Fruit fly (Drosophila melanogaster) whole organism, prepupa: ENCODE measurements around the gene CG9205.

Experiments
- Blimp-1 ChIP-seq: fragments of 200-800 bp; sonication (Bioruptor generic); optimal IDR thresholded peaks from 3 replicates; lab custom pipeline; 2017; ENCODE audit warnings: missing biosample characterization, missing genetic modification characterization, mild to moderate bottlenecking, moderate library complexity, missing genetic modification reagents
- CG10631 ChIP-seq: fragments of 200-800 bp; sonication (Bioruptor generic); optimal IDR thresholded peaks from 2 replicates; lab custom pipeline; 2016; ENCODE audit warnings: missing biosample characterization, missing genetic modification characterization
- CG10669 ChIP-seq: fragments of 200-800 bp; sonication (Bioruptor generic); optimal IDR thresholded peaks from 3 replicates; lab custom pipeline; 2018; ENCODE audit warnings: missing biosample characterization, mild to moderate bottlenecking, missing genetic modification characterization, moderate library complexity
- CG11762 ChIP-seq: fragments of 200-800 bp; sonication (Bioruptor generic); optimal IDR thresholded peaks from 3 replicates; lab custom pipeline; 2016; ENCODE audit warnings: missing biosample characterization, missing genetic modification characterization; ENCODE audit not compliant: insufficient read depth
- CG15336 ChIP-seq: fragments of 200-800 bp; sonication (Bioruptor generic); IDR thresholded peaks from 2 replicates; pipeline ENCODE4 v1.3.6; 2022; ENCODE audit warnings: missing biosample characterization, missing genetic modification characterization
- CG16779 ChIP-seq: fragments of 200-800 bp; sonication (Bioruptor generic); optimal IDR thresholded peaks from 3 replicates; lab custom pipeline; 2017; ENCODE audit warnings: missing biosample characterization, mild to moderate bottlenecking, missing genetic modification characterization
- CG3032 ChIP-seq: fragments of 200-800 bp; optimal IDR thresholded peaks from 2 replicates; lab custom pipeline; 2019; ENCODE audit warnings: missing biosample characterization, mild to moderate bottlenecking, missing genetic modification characterization, moderate library complexity
- CG31627 ChIP-seq: fragments of 200-800 bp; sonication (Bioruptor generic); optimal IDR thresholded peaks from 3 replicates; lab custom pipeline; 2016; ENCODE audit warnings: missing biosample characterization, missing genetic modification characterization
- CG32006 ChIP-seq: fragments of 200-800 bp; sonication (Bioruptor generic); optimal IDR thresholded peaks from 3 replicates; lab custom pipeline; 2017; ENCODE audit warnings: missing biosample characterization, mild to moderate bottlenecking, missing genetic modification characterization
- CG34406 ChIP-seq: fragments of 200-800 bp; sonication (Bioruptor generic); optimal IDR thresholded peaks from 3 replicates; lab custom pipeline; 2016; ENCODE audit warnings: missing biosample characterization, missing genetic modification characterization
- CG3919 ChIP-seq: fragments of 200-800 bp; sonication (Bioruptor generic); optimal IDR thresholded peaks from 3 replicates; lab custom pipeline; 2016; ENCODE audit warnings: missing biosample characterization, missing genetic modification characterization
- CG4318 ChIP-seq: fragments of 200-800 bp; sonication (Bioruptor generic); optimal IDR thresholded peaks from 3 replicates; lab custom pipeline; 2017; ENCODE audit warnings: missing biosample characterization, mild to moderate bottlenecking, missing genetic modification characterization
- CG6163 ChIP-seq: fragments of 200-800 bp; sonication (Bioruptor generic); IDR thresholded peaks from 3 replicates; pipeline ENCODE4 v1.3.6; 2022; ENCODE audit warnings: missing biosample characterization, missing genetic modification characterization
- CG6276 ChIP-seq: fragments of 200-800 bp; sonication (Bioruptor generic); optimal IDR thresholded peaks from 2 replicates; lab custom pipeline; 2017; ENCODE audit warnings: missing biosample characterization, mild to moderate bottlenecking, missing genetic modification characterization
- CG6792 ChIP-seq: fragments of 200-800 bp; sonication (Bioruptor generic); optimal IDR thresholded peaks from 3 replicates; lab custom pipeline; 2016; ENCODE audit warnings: missing biosample characterization, missing genetic modification characterization
- CG6808 ChIP-seq: fragments of 200-800 bp; sonication (Bioruptor generic); optimal IDR thresholded peaks from 3 replicates; lab custom pipeline; 2017; ENCODE audit warnings: missing biosample characterization, missing genetic modification characterization, mild to moderate bottlenecking, moderate library complexity, missing genetic modification reagents
- CG6854 ChIP-seq: fragments of 200-800 bp; sonication (Bioruptor generic); optimal IDR thresholded peaks from 2 replicates; lab custom pipeline; 2017; ENCODE audit warnings: missing biosample characterization, mild to moderate bottlenecking, missing genetic modification characterization
- CG7368 ChIP-seq: fragments of 200-800 bp; sonication (Bioruptor generic); optimal IDR thresholded peaks from 3 replicates; lab custom pipeline; 2016; ENCODE audit warnings: missing biosample characterization, missing genetic modification characterization
- CG8119 ChIP-seq: fragments of 200-800 bp; sonication (Bioruptor generic); IDR thresholded peaks from 3 replicates; pipeline ENCODE4 v1.3.6; 2022; ENCODE audit warnings: missing biosample characterization, missing genetic modification characterization
- Eip75B ChIP-seq: fragments of 200-800 bp; sonication (Bioruptor generic); optimal IDR thresholded peaks from 3 replicates; lab custom pipeline; 2016; ENCODE audit warnings: missing biosample characterization, missing genetic modification characterization
- Eip78C ChIP-seq: fragments of 200-800 bp; sonication (Bioruptor generic); peaks from one replicate; lab custom pipeline; 2016; ENCODE audit warnings: missing biosample characterization, missing genetic modification characterization
- Ets96B ChIP-seq: fragments of 200-800 bp; optimal IDR thresholded peaks from 2 replicates; lab custom pipeline; 2019; ENCODE audit warnings: missing biosample characterization, mild to moderate bottlenecking, missing genetic modification characterization, moderate library complexity
- Gug ChIP-seq: fragments of 200-800 bp; sonication (Bioruptor generic); IDR thresholded peaks from 2 replicates; pipeline ENCODE4 v1.3.6; 2022; ENCODE audit warnings: missing biosample characterization, missing genetic modification characterization
- Hr38 ChIP-seq: sonication (Bioruptor generic); optimal IDR thresholded peaks from 2 replicates; lab custom pipeline; 2016; ENCODE audit warnings: missing biosample characterization, missing genetic modification characterization
- Hr39 ChIP-seq: fragments of 200-800 bp; sonication (Bioruptor generic); optimal IDR thresholded peaks from 2 replicates; lab custom pipeline; 2016; ENCODE audit warnings: missing biosample characterization, missing genetic modification characterization
- Hr4 ChIP-seq: fragments of 200-800 bp; sonication (Bioruptor generic); optimal IDR thresholded peaks from 3 replicates; lab custom pipeline; 2016; ENCODE audit warnings: missing biosample characterization, missing genetic modification characterization
- Lpt ChIP-seq: fragments of 200-800 bp; sonication (Bioruptor generic); optimal IDR thresholded peaks from 3 replicates; lab custom pipeline; 2016; ENCODE audit warnings: missing biosample characterization, missing genetic modification characterization
- Met ChIP-seq: fragments of 200-800 bp; sonication (Bioruptor generic); optimal IDR thresholded peaks from 3 replicates; lab custom pipeline; 2016; ENCODE audit warnings: missing biosample characterization, missing genetic modification characterization
- OdsH ChIP-seq: fragments of 200-800 bp; sonication (Bioruptor generic); optimal IDR thresholded peaks from 3 replicates; lab custom pipeline; 2016; ENCODE audit warnings: missing biosample characterization, missing genetic modification characterization
- Smox ChIP-seq: fragments of 200-800 bp; sonication (Bioruptor generic); optimal IDR thresholded peaks from 3 replicates; lab custom pipeline; 2016; ENCODE audit warnings: missing biosample characterization, missing genetic modification characterization
- Sox15 ChIP-seq: fragments of 200-800 bp; sonication (Bioruptor generic); optimal IDR thresholded peaks from 3 replicates; lab custom pipeline; 2016; ENCODE audit warnings: missing biosample characterization, missing genetic modification characterization
- achi ChIP-seq: fragments of 200-800 bp; sonication (Bioruptor generic); optimal IDR thresholded peaks from 3 replicates; lab custom pipeline; 2016; ENCODE audit warnings: missing biosample characterization, missing genetic modification characterization
- dsx ChIP-seq: fragments of 200-800 bp; optimal IDR thresholded peaks from 3 replicates; lab custom pipeline; 2019; ENCODE audit warnings: missing biosample characterization, mild to moderate bottlenecking, missing genetic modification characterization, moderate library complexity; ENCODE audit not compliant: poor library complexity, severe bottlenecking
- eg ChIP-seq: fragments of 200-800 bp; sonication (Bioruptor generic); IDR thresholded peaks from 3 replicates; pipeline ENCODE4 v1.3.6; 2022; ENCODE audit warnings: missing biosample characterization, missing genetic modification characterization
- esn ChIP-seq: fragments of 200-800 bp; sonication (Bioruptor generic); optimal IDR thresholded peaks from 2 replicates; lab custom pipeline; 2016; ENCODE audit warnings: missing biosample characterization, mild to moderate bottlenecking, missing genetic modification characterization, moderate library complexity
- fd59A ChIP-seq: fragments of 200-800 bp; sonication (Bioruptor generic); optimal IDR thresholded peaks from 2 replicates; lab custom pipeline; 2017; ENCODE audit warnings: missing biosample characterization, mild to moderate bottlenecking, missing genetic modification characterization, missing genetic modification reagents
- fkh ChIP-seq: fragments of 200-800 bp; sonication (Bioruptor generic); optimal IDR thresholded peaks from 3 replicates; lab custom pipeline; 2017; ENCODE audit warnings: missing biosample characterization, mild to moderate bottlenecking, missing genetic modification characterization, moderate library complexity
- lz ChIP-seq: fragments of 200-800 bp; sonication (Bioruptor generic); optimal IDR thresholded peaks from 3 replicates; lab custom pipeline; 2016; ENCODE audit warnings: missing biosample characterization, missing genetic modification characterization
- net ChIP-seq: fragments of 200-800 bp; sonication (Bioruptor generic); optimal IDR thresholded peaks from 3 replicates; lab custom pipeline; 2016; ENCODE audit warnings: missing biosample characterization, missing genetic modification characterization
- pdm3 ChIP-seq: fragments of 200-800 bp; sonication (Bioruptor generic); optimal IDR thresholded peaks from 3 replicates; lab custom pipeline; 2016; ENCODE audit warnings: missing biosample characterization, missing genetic modification characterization
- salr ChIP-seq, 2 experiments: fragments of 200-800 bp; sonication (Bioruptor generic); optimal IDR thresholded peaks; 3 replicates each; lab custom pipeline; 2016 to 2018; ENCODE audit warnings: missing biosample characterization in 2 of 2, missing genetic modification characterization in 2 of 2, mild to moderate bottlenecking in 1 of 2
- spab ChIP-seq: fragments of 200-800 bp; sonication (Bioruptor generic); optimal IDR thresholded peaks from 2 replicates; lab custom pipeline; 2017; ENCODE audit warnings: missing biosample characterization, mild to moderate bottlenecking, missing genetic modification characterization, missing genetic modification reagents
- ss ChIP-seq, 2 experiments: fragments of 200-800 bp; sonication (Bioruptor generic); optimal IDR thresholded peaks; 2 replicates in 1 of 2; 3 replicates in 1 of 2; lab custom pipeline; 2017 to 2018; ENCODE audit warnings: mild to moderate bottlenecking in 2 of 2, missing biosample characterization in 2 of 2, missing genetic modification characterization in 2 of 2, moderate library complexity in 1 of 2

CG9205 gene

DNA sequence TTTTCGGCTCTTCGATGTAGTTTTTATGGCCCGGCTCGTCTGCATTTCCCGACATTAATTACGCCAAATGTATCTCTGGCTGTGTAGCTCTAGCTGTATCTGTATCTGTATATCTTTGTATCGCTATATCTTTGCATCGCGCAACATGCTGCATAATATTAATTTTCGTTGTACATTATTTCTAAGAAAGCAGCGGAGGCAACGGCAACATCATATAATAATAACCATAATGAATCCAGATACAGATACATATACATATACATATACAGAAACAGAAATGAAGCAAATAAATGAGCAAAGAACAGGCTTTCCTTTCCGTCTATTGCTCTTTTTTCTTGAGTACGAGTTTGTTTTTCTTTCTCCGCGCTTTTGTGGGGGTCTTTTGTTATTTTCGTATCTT, 48.4 kb downstream of the CG9205 start:
- no peak for TF ChIP-seq CG15336
- TF ChIP-seq CG10669 = no peak
- no peak for TF ChIP-seq OdsH (GFP tag; lab: Kevin White, UChicago)
- TF ChIP-seq Met (GFP tag; lab: Kevin White, UChicago) = no peak
- TF ChIP-seq CG16779 (tag; lab: Kevin White, UChicago) = no peak
- no peak for TF ChIP-seq CG11762 (GFP tag; lab: Kevin White, UChicago)
- TF ChIP-seq Hr39 = no peak
- TF ChIP-seq fkh (GFP tag; lab: Kevin White, UChicago) = no peak
- no peak for TF ChIP-seq net (GFP tag; lab: Kevin White, UChicago)
- TF ChIP-seq Hr38 (GFP tag; lab: Kevin White, UChicago) = no peak
- no peak for TF ChIP-seq lz (GFP tag; lab: Kevin White, UChicago)
- TF ChIP-seq, all 60 proteins: peak for 0

DNA sequence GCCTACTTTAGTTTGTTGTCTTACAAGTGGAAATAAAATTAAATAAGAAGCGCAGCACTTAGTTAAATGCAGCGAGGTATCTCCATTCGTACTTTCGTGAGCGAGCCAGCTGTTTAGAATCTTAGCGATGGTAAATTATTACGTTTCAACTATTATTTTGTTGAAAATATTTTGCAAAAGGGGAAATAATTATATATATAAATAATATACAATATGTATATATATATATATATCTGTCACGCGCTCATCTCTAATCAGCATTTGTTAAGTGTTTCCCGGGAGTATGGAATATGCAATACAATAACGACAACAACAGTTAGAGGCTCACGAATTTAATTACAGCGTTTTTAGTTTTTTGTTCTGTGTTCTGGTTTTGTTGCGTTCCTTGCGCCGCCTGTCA, 48.8 kb downstream of the CG9205 start:
- TF ChIP-seq CG6163 (GFP tag; lab: Robert Waterston, UW) (no peak), CG10669 (no peak), achi (GFP tag; lab: Kevin White, UChicago) (peak; percentile 13), CG8119 (GFP tag; lab: Robert Waterston, UW) (0 out of 3 replicates have a peak, but pooled peaks have one; percentile 14), CG15336 (no peak), CG6276 (GFP tag; lab: Kevin White, UChicago) (no peak), eg (peak; percentile 52; the same call in 2 of the 3 replicates), Ets96B (tag; lab: Kevin White, UChicago) (no peak), Smox (GFP tag; lab: Kevin White, UChicago) (no peak), Eip78C (no peak), CG32006 (GFP tag; lab: Kevin White, UChicago) (peak; percentile 4), ss (GFP tag; optimal IDR thresholded peaks at IDR 0.05; lab: Kevin White, UChicago) (no peak)
- TF ChIP-seq, all 60 proteins: peak for 4

DNA sequence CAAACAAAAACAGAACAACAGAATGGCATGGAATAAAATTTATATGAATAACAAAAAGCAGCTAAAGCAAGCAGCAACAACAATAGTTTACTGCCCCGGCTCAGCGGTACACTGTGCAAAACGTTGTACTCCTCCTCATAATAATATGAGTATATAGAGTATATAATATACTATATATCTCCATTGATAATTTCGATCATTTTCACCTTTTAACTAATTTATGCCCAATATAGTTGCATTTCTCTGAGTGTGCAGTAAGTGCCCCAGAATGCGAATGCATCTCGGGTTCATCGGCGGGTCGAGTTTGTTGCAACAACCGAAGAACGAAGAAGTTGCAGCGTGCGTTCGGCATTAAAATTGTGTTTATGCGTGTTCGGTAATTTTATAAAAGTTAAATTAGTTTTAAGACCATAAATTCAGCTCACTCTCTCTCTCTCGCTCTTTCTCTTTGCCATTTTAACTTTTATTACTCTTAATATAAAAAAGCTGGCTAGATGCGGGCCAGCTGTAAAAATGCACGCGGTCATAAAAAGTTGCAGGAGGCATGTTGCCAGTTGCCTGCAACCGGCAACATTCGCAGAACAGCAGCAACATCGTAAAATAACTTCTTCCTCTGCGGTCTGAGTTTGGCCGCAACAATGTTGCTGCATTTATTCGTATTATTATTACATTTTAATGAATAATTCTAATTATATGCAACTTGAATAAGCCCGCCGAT, 50.0 kb downstream of the CG9205 start:
- TF ChIP-seq Hr38 (GFP tag; lab: Kevin White, UChicago) (no peak), Hr4 (GFP tag; lab: Kevin White, UChicago) (peak; percentile 51), spab (GFP tag; lab: Kevin White, UChicago) (peak; percentile 65), CG3919 (GFP tag; lab: Kevin White, UChicago) (peak; percentile 69), CG6854 (no peak), CG10669 (peak; percentile 75), Blimp-1 (GFP tag; lab: Kevin White, UChicago) (no peak), eg (peak; percentile 72), dsx (GFP tag; lab: Kevin White, UChicago) (peak; percentile 84), pdm3 (GFP tag; lab: Kevin White, UChicago) (peak; percentile 60), CG31627 (GFP tag; lab: Kevin White, UChicago) (peak; percentile 14), CG3032 (peak; percentile 64), Eip75B (GFP tag; lab: Kevin White, UChicago) (peak; percentile 66), Lpt (GFP tag; lab: Kevin White, UChicago) (peak; percentile 40), CG8119 (GFP tag; lab: Robert Waterston, UW) (peak; percentile 63), achi (GFP tag; lab: Kevin White, UChicago) (peak; percentile 78), OdsH (GFP tag; lab: Kevin White, UChicago) (peak; percentile 76), CG6792 (GFP tag; lab: Kevin White, UChicago) (peak; percentile 72), CG6808 (GFP tag; lab: Kevin White, UChicago) (peak; percentile 58), CG11762 (GFP tag; lab: Kevin White, UChicago) (peak; percentile 47), Gug (GFP tag; lab: Robert Waterston, UW) (0 out of 2 replicates have a peak, but pooled peaks have one; percentile 31), CG34406 (GFP tag; lab: Kevin White, UChicago) (peak; percentile 69), CG10631 (peak; percentile 84), CG32006 (GFP tag; lab: Kevin White, UChicago) (peak; percentile 74), Met (GFP tag; lab: Kevin White, UChicago) (peak; percentile 29), CG7368 (GFP tag; lab: Kevin White, UChicago) (peak; percentile 47), salr (GFP tag; optimal IDR thresholded peaks at IDR 0.05; lab: Kevin White, UChicago) (peak; percentile 38 to 65), esn (peak; percentile 68), fd59A (GFP tag; lab: Kevin White, UChicago) (peak; percentile 64), CG6276 (GFP tag; lab: Kevin White, UChicago) (peak; percentile 31), CG15336 (peak; percentile 45; the same call in 1 of the 2 replicates), Smox (GFP tag; lab: Kevin White, UChicago) (peak; percentile 38), Eip78C (peak; percentile 29), net (GFP tag; lab: Kevin White, UChicago) (peak; percentile 63), Sox15 (GFP tag; lab: Kevin White, UChicago) (peak; percentile 47), CG4318 (peak; percentile 50)
